Fruit fly (Drosophila melanogaster): ENCODE results near the gene Arl1.

DNA sequence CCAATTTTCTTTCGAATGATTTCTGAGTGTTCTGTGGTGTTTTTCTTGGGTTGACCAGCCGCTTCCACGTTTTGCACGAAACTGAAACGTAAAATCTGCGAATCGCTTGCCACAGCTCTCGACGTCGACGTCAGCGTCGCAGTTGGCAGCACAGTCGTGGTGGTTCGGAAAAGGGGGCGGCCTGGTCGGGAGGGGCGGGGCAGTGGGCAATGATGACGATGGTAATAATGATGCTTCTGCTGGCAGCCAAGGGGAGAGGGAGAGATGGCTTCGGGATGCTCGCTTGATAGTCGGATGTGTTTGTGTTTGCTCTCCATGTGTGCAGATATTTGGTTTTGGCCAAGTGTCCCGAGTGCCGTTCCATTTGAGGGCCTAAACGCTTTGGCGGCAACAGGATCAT, 30.0 kb upstream of the Arl1 start:
- TF ChIP-seq CG16813 (GFP tag; IDR thresholded peaks at IDR 0.05; ENCODE audit: partially characterized antibody) (no peak), gcm2 (GFP tag; optimal IDR thresholded peaks at IDR 0.05) (no peak), run (tag; optimal IDR thresholded peaks at IDR 0.05) (no peak), inv (GFP tag; IDR thresholded peaks at IDR 0.05; ENCODE audit: partially characterized antibody) (no peak), CG15073 (GFP tag; optimal IDR thresholded peaks at IDR 0.05) (no peak), gt (GFP tag; IDR thresholded peaks at IDR 0.05) (no peak), Lim3 (GFP tag; IDR thresholded peaks at IDR 0.05) (no peak), TFAM (GFP tag; optimal IDR thresholded peaks at IDR 0.05) (no peak), CG3163 (GFP tag; optimal IDR thresholded peaks at IDR 0.05) (no peak), BEAF-32 (GFP tag; optimal IDR thresholded peaks at IDR 0.05) (no peak), B-H2 (GFP tag; optimal IDR thresholded peaks at IDR 0.05) (no peak), Taf1 (GFP tag; IDR thresholded peaks at IDR 0.05) (no peak), fd3F (GFP tag; optimal IDR thresholded peaks at IDR 0.05) (no peak)
